Fruit fly (Drosophila melanogaster) whole organism, embryonic: ENCODE data around the gene CNMa.

Experiments used
- Aef1 ChIP-seq: fragments of 200-800 bp; sonication (Bioruptor generic); IDR thresholded peaks from 3 replicates; pipeline ENCODE4 v1.3.6; 2022; ENCODE audit warnings: missing biosample characterization, missing genetic modification characterization
- CG10274 ChIP-seq: fragments of 200-800 bp; sonication (Bioruptor generic); optimal IDR thresholded peaks from 3 replicates; lab custom pipeline; 2017; ENCODE audit warnings: missing biosample characterization, mild to moderate bottlenecking, missing genetic modification characterization
- CG10366 ChIP-seq: fragments of 200-800 bp; sonication (Bioruptor generic); IDR thresholded peaks from 2 replicates; pipeline ENCODE4 v1.3.6; 2022; ENCODE audit warnings: missing biosample characterization, missing genetic modification characterization
- CG11398 ChIP-seq: fragments of 200-800 bp; sonication (Bioruptor generic); optimal IDR thresholded peaks from 2 replicates; lab custom pipeline; 2016; ENCODE audit warnings: missing biosample characterization, missing genetic modification characterization
- CG17802 ChIP-seq: fragments of 200-800 bp; sonication (Bioruptor generic); optimal IDR thresholded peaks from 2 replicates; lab custom pipeline; 2018; ENCODE audit warnings: missing biosample characterization, mild to moderate bottlenecking, missing genetic modification characterization, moderate library complexity
- CG2120 ChIP-seq: fragments of 200-800 bp; sonication (Bioruptor generic); optimal IDR thresholded peaks from 3 replicates; lab custom pipeline; 2016; ENCODE audit warnings: missing biosample characterization, missing genetic modification characterization
- CG2712 ChIP-seq: fragments of 200-800 bp; optimal IDR thresholded peaks from 3 replicates; lab custom pipeline; 2019; ENCODE audit warnings: missing biosample characterization, mild to moderate bottlenecking, missing genetic modification characterization, moderate library complexity
- CG6272 ChIP-seq: fragments of 200-800 bp; sonication (Bioruptor generic); IDR thresholded peaks from 2 replicates; pipeline ENCODE4 v1.3.6; 2022; ENCODE audit warnings: missing biosample characterization, missing genetic modification characterization
- CG7372 ChIP-seq: fragments of 200-800 bp; sonication (Bioruptor generic); IDR thresholded peaks from 2 replicates; pipeline ENCODE4 v1.3.6; 2022; ENCODE audit warnings: missing biosample characterization, missing genetic modification characterization
- D19B ChIP-seq: fragments of 200-800 bp; sonication (Bioruptor generic); optimal IDR thresholded peaks from 2 replicates; lab custom pipeline; 2017; ENCODE audit warnings: missing biosample characterization, mild to moderate bottlenecking, missing genetic modification characterization
- Dek ChIP-seq: fragments of 200-800 bp; sonication (Bioruptor generic); optimal IDR thresholded peaks from 3 replicates; lab custom pipeline; 2019; ENCODE audit warnings: missing biosample characterization, mild to moderate bottlenecking, missing genetic modification characterization, moderate library complexity
- Dp ChIP-seq: fragments of 200-800 bp; sonication (Bioruptor generic); optimal IDR thresholded peaks from 2 replicates; lab custom pipeline; 2018; ENCODE audit warnings: missing biosample characterization, mild to moderate bottlenecking, missing genetic modification characterization, moderate library complexity
- Drgx ChIP-seq: fragments of 200-800 bp; sonication (Bioruptor generic); IDR thresholded peaks from 2 replicates; pipeline ENCODE4 v1.3.6; 2022; ENCODE audit warnings: missing biosample characterization, missing genetic modification characterization
- Eip74EF ChIP-seq, 2 experiments: fragments of 200-800 bp in 1 of 2; fragments of >200 bp in 1 of 2; sonication (Bioruptor generic) in 1 of 2; optimal IDR thresholded peaks; 2 replicates each; lab custom pipeline; 2017 to 2019; ENCODE audit warnings: missing biosample characterization in 2 of 2, missing genetic modification characterization in 2 of 2, mild to moderate bottlenecking in 1 of 2, moderate library complexity in 1 of 2
- Ets65A ChIP-seq: fragments of 200-800 bp; sonication (Bioruptor generic); peaks from one replicate; lab custom pipeline; 2016; ENCODE audit warnings: missing biosample characterization, missing genetic modification characterization
- HLH3B ChIP-seq: fragments of 200-800 bp; sonication (Bioruptor generic); IDR thresholded peaks from 2 replicates; pipeline ENCODE4 v1.3.6; 2022; ENCODE audit warnings: missing biosample characterization, missing genetic modification characterization
- HLH4C ChIP-seq: fragments of 200-800 bp; sonication (Bioruptor generic); IDR thresholded peaks from 3 replicates; pipeline ENCODE4 v1.3.6; 2022; ENCODE audit warnings: missing biosample characterization, missing genetic modification characterization; ENCODE audit not compliant: partially characterized antibody
- Hr78 ChIP-seq, 2 experiments: fragments of 200-800 bp in 1 of 2; fragments of >200 bp in 1 of 2; sonication (Bioruptor generic) in 1 of 2; optimal IDR thresholded peaks; 2 replicates each; lab custom pipeline; 2017 to 2019; ENCODE audit warnings: missing biosample characterization in 2 of 2, missing genetic modification characterization in 2 of 2, mild to moderate bottlenecking in 1 of 2, moderate library complexity in 1 of 2
- Myb ChIP-seq: fragments of 200-800 bp; sonication (Bioruptor generic); optimal IDR thresholded peaks from 2 replicates; lab custom pipeline; 2016; ENCODE audit warnings: missing biosample characterization, missing genetic modification characterization
- NfI ChIP-seq: fragments of 200-800 bp; sonication (Bioruptor generic); optimal IDR thresholded peaks from 3 replicates; lab custom pipeline; 2018; ENCODE audit warnings: missing biosample characterization, mild to moderate bottlenecking, missing genetic modification characterization, moderate library complexity
- Sry-δ ChIP-seq: fragments of 200-800 bp; sonication (Bioruptor generic); optimal IDR thresholded peaks from 2 replicates; lab custom pipeline; 2016; ENCODE audit warnings: missing biosample characterization, missing genetic modification characterization
- Stat92E ChIP-seq, 3 experiments: fragments of >200 bp in 2 of 3; fragments of 200-800 bp in 1 of 3; sonication (Bioruptor generic) in 1 of 3; optimal IDR thresholded peaks; 2 replicates each; lab custom pipeline; 2017 to 2019; ENCODE audit warnings: missing biosample characterization in 3 of 3, missing genetic modification characterization in 3 of 3, mild to moderate bottlenecking in 1 of 3, moderate library complexity in 1 of 3
- Xbp1 ChIP-seq: fragments of 200-800 bp; sonication (Bioruptor generic); optimal IDR thresholded peaks from 3 replicates; lab custom pipeline; 2016; ENCODE audit warnings: missing biosample characterization, mild to moderate bottlenecking, missing genetic modification characterization
- ato ChIP-seq: fragments of 200-800 bp; sonication (Bioruptor generic); IDR thresholded peaks from 2 replicates; pipeline ENCODE4 v1.3.6; 2022; ENCODE audit warnings: missing biosample characterization, missing genetic modification characterization; ENCODE audit not compliant: partially characterized antibody
- bab2 ChIP-seq: fragments of 200-800 bp; sonication (Bioruptor generic); optimal IDR thresholded peaks from 2 replicates; lab custom pipeline; 2016; ENCODE audit warnings: missing biosample characterization, missing genetic modification characterization
- br ChIP-seq: fragments of >200 bp; optimal IDR thresholded peaks from 2 replicates; lab custom pipeline; 2017
- eve ChIP-seq, 2 experiments: fragments of >200 bp; optimal IDR thresholded peaks; 2 replicates each; lab custom pipeline; 2017; ENCODE audit warnings: missing biosample characterization in 2 of 2, missing genetic modification characterization in 2 of 2
- fd96Cb ChIP-seq: fragments of 200-800 bp; sonication (Bioruptor generic); optimal IDR thresholded peaks from 2 replicates; lab custom pipeline; 2018; ENCODE audit warnings: missing biosample characterization, mild to moderate bottlenecking, missing genetic modification characterization, moderate library complexity
- gcm ChIP-seq: fragments of 200-800 bp; sonication (Bioruptor generic); optimal IDR thresholded peaks from 2 replicates; lab custom pipeline; 2019; ENCODE audit warnings: missing biosample characterization, mild to moderate bottlenecking, missing genetic modification characterization, moderate library complexity
- ind ChIP-seq: fragments of 200-800 bp; sonication (Bioruptor generic); optimal IDR thresholded peaks from 3 replicates; lab custom pipeline; 2016; ENCODE audit warnings: missing biosample characterization, missing genetic modification characterization
- mam ChIP-seq: fragments of 200-800 bp; sonication (Bioruptor generic); optimal IDR thresholded peaks from 3 replicates; lab custom pipeline; 2016; ENCODE audit warnings: missing biosample characterization, missing genetic modification characterization
- nau ChIP-seq: fragments of 200-800 bp; sonication (Bioruptor generic); optimal IDR thresholded peaks from 3 replicates; lab custom pipeline; 2017; ENCODE audit warnings: missing biosample characterization, mild to moderate bottlenecking, missing genetic modification characterization, missing genetic modification reagents
- odd ChIP-seq: fragments of 200-800 bp; sonication (Bioruptor generic); optimal IDR thresholded peaks from 2 replicates; lab custom pipeline; 2017; ENCODE audit warnings: missing biosample characterization, mild to moderate bottlenecking, missing genetic modification characterization
- ro ChIP-seq: fragments of 200-800 bp; sonication (Bioruptor generic); IDR thresholded peaks from 2 replicates; pipeline ENCODE4 v1.3.6; 2022; ENCODE audit warnings: missing biosample characterization, missing genetic modification characterization
- scrt ChIP-seq: fragments of 200-800 bp; sonication (Bioruptor generic); optimal IDR thresholded peaks from 2 replicates; lab custom pipeline; 2018; ENCODE audit warnings: missing biosample characterization, mild to moderate bottlenecking, missing genetic modification characterization, moderate library complexity
- seq ChIP-seq: fragments of 200-800 bp; sonication (Bioruptor generic); IDR thresholded peaks from 2 replicates; pipeline ENCODE4 v1.3.6; 2022; ENCODE audit warnings: missing biosample characterization, missing genetic modification characterization
- twi ChIP-seq: fragments of 200-800 bp; optimal IDR thresholded peaks from 2 replicates; lab custom pipeline; 2019; ENCODE audit warnings: missing biosample characterization, mild to moderate bottlenecking, missing genetic modification characterization, moderate library complexity
- z ChIP-seq: fragments of 200-800 bp; sonication (Bioruptor generic); IDR thresholded peaks from 3 replicates; pipeline ENCODE4 v1.3.6; 2022; ENCODE audit warnings: missing biosample characterization, missing genetic modification characterization

Gene CNMa

dm6 chr3L:1855491-1855890 lies at the start of gene CNMa:
Gene CNMa, minus strand, starts transcription at chr3L:1855591.
- TF ChIP-seq HLH4C (no peak), Hr78 (GFP tag; optimal IDR thresholded peaks at IDR 0.05; lab: Kevin White, UChicago) (peak in 1 of 2 experiments; percentile 35), CG10274 (GFP tag; lab: Kevin White, UChicago) (peak; percentile 21)

DNA sequence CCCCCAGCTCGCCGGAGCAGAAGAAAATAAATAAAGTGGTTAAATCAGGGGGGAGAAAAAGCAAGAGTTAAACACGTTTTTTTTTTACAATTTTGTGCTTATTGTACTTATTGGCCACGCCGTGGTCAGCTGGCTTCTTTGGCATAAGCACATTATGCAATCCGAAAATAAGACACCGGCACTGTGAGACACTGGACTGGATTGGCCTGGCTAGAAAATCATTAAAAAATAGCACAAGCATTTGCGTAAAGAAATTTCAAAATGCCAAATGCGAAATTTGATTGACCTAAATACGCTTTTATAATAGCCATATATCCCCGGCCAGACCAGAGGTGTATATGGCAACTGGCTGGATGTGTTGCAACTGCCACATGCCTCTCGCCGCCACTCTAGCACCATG lies 49.0 kb upstream of the CNMa start:
- TF ChIP-seq bab2 (GFP tag; lab: Kevin White, UChicago) (no peak), seq (GFP tag; lab: Robert Waterston, UW) (no peak), CG10366 (GFP tag; lab: Robert Waterston, UW) (no peak), D19B (GFP tag; lab: Kevin White, UChicago) (no peak), CG11398 (no peak), Dek (tag; lab: Kevin White, UChicago) (no peak), ind (GFP tag; lab: Kevin White, UChicago) (no peak), eve (GFP tag; optimal IDR thresholded peaks at IDR 0.05; lab: Kevin White, UChicago) (no peak), Sry-δ (GFP tag; lab: Kevin White, UChicago) (no peak), fd96Cb (no peak), CG2120 (GFP tag; lab: Kevin White, UChicago) (no peak), CG17802 (tag; lab: Kevin White, UChicago) (no peak), NfI (GFP tag; lab: Kevin White, UChicago) (no peak), Myb (GFP tag; lab: Kevin White, UChicago) (no peak), Stat92E (GFP tag; optimal IDR thresholded peaks at IDR 0.05; lab: Kevin White, UChicago) (no peak), ato (no peak)

DNA sequence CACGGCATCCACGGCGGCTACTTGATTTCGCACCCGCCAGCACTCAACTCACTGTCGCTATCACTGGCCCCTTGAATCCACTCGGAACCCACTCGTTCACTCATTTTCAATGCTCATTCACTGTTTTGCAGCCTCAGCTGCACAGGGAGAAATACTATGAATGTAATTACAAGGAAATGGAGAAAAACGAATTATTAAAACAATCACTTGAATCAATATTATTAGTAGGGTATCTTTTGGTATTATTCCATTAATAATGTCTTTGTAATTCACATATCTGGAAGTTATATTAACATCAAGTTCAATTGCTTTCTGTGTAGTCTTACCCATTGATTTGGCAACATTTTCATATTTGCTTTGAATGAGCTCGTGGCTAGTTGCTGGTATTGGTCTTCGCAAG lies 45.2 kb upstream of the CNMa start:
- TF ChIP-seq Drgx (GFP tag; lab: Robert Waterston, UW) = peak; percentile 93
- no peak for TF ChIP-seq scrt

DNA sequence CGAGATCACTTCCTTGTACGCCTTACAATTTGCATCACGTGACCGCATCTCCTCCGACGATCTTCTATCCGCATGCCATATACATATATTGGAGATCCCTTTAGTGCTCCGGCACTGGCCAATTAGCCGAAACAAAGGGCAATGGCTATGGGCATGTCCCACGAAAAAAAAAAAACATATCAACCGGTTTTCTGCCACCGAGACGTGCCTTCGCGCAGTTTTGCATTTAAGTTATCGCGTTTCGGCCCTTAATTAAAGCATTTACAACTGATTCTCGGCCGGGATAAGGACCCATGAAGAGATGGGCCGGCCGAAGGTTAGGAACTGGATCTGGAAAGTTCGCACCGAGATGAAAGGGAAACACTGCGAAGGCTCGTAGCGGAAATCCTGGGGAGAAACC lies 44.2 kb upstream of the CNMa start:
- TF ChIP-seq ro (GFP tag; lab: Robert Waterston, UW) (no peak), mam (GFP tag; lab: Kevin White, UChicago) (no peak), twi (tag; lab: Kevin White, UChicago) (no peak), HLH3B (GFP tag; lab: Robert Waterston, UW) (no peak), Eip74EF (GFP tag; optimal IDR thresholded peaks at IDR 0.05; lab: Kevin White, UChicago) (no peak), Aef1 (GFP tag; lab: Robert Waterston, UW) (no peak), CG7372 (GFP tag; lab: Robert Waterston, UW) (no peak), odd (GFP tag; lab: Kevin White, UChicago) (no peak), gcm (no peak), CG6272 (GFP tag; lab: Robert Waterston, UW) (no peak), nau (no peak), CG2712 (no peak), Xbp1 (GFP tag; lab: Kevin White, UChicago) (no peak), Dp (no peak)

dm6 chr3L:1897709-1898108 lies 42.3 kb upstream of the CNMa start:
- TF ChIP-seq br (no peak), z (no peak), Ets65A (peak; percentile 0)
